Fruit fly (Drosophila melanogaster) whole organism, embryonic: Measurements from ENCODE around the gene CG9449.

Experiments
- Ada2b ChIP-seq: fragments of 200-800 bp; sonication (Bioruptor generic); IDR thresholded peaks from 2 replicates; pipeline ENCODE4 v1.3.6; 2022; ENCODE audit warnings: missing biosample characterization, missing genetic modification characterization
- Atf3 ChIP-seq: fragments of 200-800 bp; sonication (Bioruptor generic); optimal IDR thresholded peaks from 3 replicates; lab custom pipeline; 2016; ENCODE audit warnings: missing biosample characterization, missing genetic modification characterization
- CG10543 ChIP-seq: fragments of 200-800 bp; sonication (Bioruptor generic); optimal IDR thresholded peaks from 3 replicates; lab custom pipeline; 2017; ENCODE audit warnings: missing biosample characterization, mild to moderate bottlenecking, missing genetic modification characterization, moderate library complexity
- CG10565 ChIP-seq: fragments of 200-800 bp; sonication (Bioruptor generic); optimal IDR thresholded peaks from 3 replicates; lab custom pipeline; 2016; ENCODE audit warnings: missing biosample characterization, mild to moderate bottlenecking, missing genetic modification characterization
- CG12071 ChIP-seq: fragments of 200-800 bp; sonication (Bioruptor generic); optimal IDR thresholded peaks from 3 replicates; lab custom pipeline; 2018; ENCODE audit warnings: missing biosample characterization, mild to moderate bottlenecking, missing genetic modification characterization
- CG12769 ChIP-seq: fragments of 200-800 bp; sonication (Bioruptor generic); optimal IDR thresholded peaks from 2 replicates; lab custom pipeline; 2019; ENCODE audit warnings: missing biosample characterization, mild to moderate bottlenecking, missing genetic modification characterization, moderate library complexity
- CG13296 ChIP-seq: fragments of 200-800 bp; sonication (Bioruptor generic); optimal IDR thresholded peaks from 3 replicates; lab custom pipeline; 2018; ENCODE audit warnings: missing biosample characterization, mild to moderate bottlenecking, missing genetic modification characterization
- CG13894 ChIP-seq: fragments of 200-800 bp; sonication (Bioruptor generic); optimal IDR thresholded peaks from 3 replicates; lab custom pipeline; 2018; ENCODE audit warnings: missing biosample characterization, mild to moderate bottlenecking, missing genetic modification characterization, moderate library complexity
- CG14860 ChIP-seq: fragments of 200-800 bp; sonication (Bioruptor generic); IDR thresholded peaks from 3 replicates; pipeline ENCODE4 v1.3.6; 2022; ENCODE audit warnings: missing biosample characterization, missing genetic modification characterization; ENCODE audit not compliant: partially characterized antibody
- CG1603 ChIP-seq: fragments of 200-800 bp; sonication (Bioruptor generic); optimal IDR thresholded peaks from 2 replicates; lab custom pipeline; 2019; ENCODE audit warnings: missing biosample characterization, mild to moderate bottlenecking, missing genetic modification characterization, moderate library complexity
- CG18599 ChIP-seq: fragments of 200-800 bp; sonication (Bioruptor generic); optimal IDR thresholded peaks from 3 replicates; lab custom pipeline; 2017; ENCODE audit warnings: missing biosample characterization, missing genetic modification characterization, mild to moderate bottlenecking, moderate library complexity, missing genetic modification reagents
- CG2120 ChIP-seq: fragments of 200-800 bp; sonication (Bioruptor generic); optimal IDR thresholded peaks from 3 replicates; lab custom pipeline; 2016; ENCODE audit warnings: missing biosample characterization, missing genetic modification characterization
- CG31224 ChIP-seq: fragments of 200-800 bp; sonication (Bioruptor generic); IDR thresholded peaks from 2 replicates; pipeline ENCODE4 v1.3.6; 2022; ENCODE audit warnings: missing biosample characterization, missing genetic modification characterization
- CG32532 ChIP-seq: fragments of 200-800 bp; sonication (Bioruptor generic); IDR thresholded peaks from 2 replicates; pipeline ENCODE4 v1.3.6; 2022; ENCODE audit warnings: missing biosample characterization, missing genetic modification characterization
- CG32772 ChIP-seq: fragments of 200-800 bp; sonication (Bioruptor generic); IDR thresholded peaks from 2 replicates; pipeline ENCODE4 v1.3.6; 2022; ENCODE audit warnings: missing biosample characterization, missing genetic modification characterization
- CG6765 ChIP-seq: fragments of 200-800 bp; sonication (Bioruptor generic); optimal IDR thresholded peaks from 3 replicates; lab custom pipeline; 2017; ENCODE audit warnings: missing biosample characterization, mild to moderate bottlenecking, missing genetic modification characterization
- CG6791 ChIP-seq: fragments of 200-800 bp; sonication (Bioruptor generic); IDR thresholded peaks from 3 replicates; pipeline ENCODE4 v1.3.6; 2022; ENCODE audit warnings: missing biosample characterization, missing genetic modification characterization; ENCODE audit not compliant: partially characterized antibody
- CG8359 ChIP-seq: fragments of 200-800 bp; sonication (Bioruptor generic); optimal IDR thresholded peaks from 2 replicates; lab custom pipeline; 2017; ENCODE audit warnings: missing biosample characterization, mild to moderate bottlenecking, missing genetic modification characterization, borderline replicate concordance
- CG9932 ChIP-seq: fragments of 200-800 bp; sonication (Bioruptor generic); IDR thresholded peaks from 2 replicates; pipeline ENCODE4 v1.3.6; 2022; ENCODE audit warnings: missing biosample characterization, missing genetic modification characterization
- Dbx ChIP-seq: fragments of 200-800 bp; sonication (Bioruptor generic); IDR thresholded peaks from 3 replicates; pipeline ENCODE4 v1.3.6; 2022; ENCODE audit warnings: missing biosample characterization, missing genetic modification characterization
- Deaf1 ChIP-seq: fragments of 200-800 bp; optimal IDR thresholded peaks from 3 replicates; lab custom pipeline; 2019; ENCODE audit warnings: missing biosample characterization, mild to moderate bottlenecking, missing genetic modification characterization, moderate library complexity
- ERR ChIP-seq: fragments of 200-800 bp; sonication (Bioruptor generic); optimal IDR thresholded peaks from 2 replicates; lab custom pipeline; 2016; ENCODE audit warnings: missing biosample characterization, missing genetic modification characterization
- H15 ChIP-seq: fragments of 200-800 bp; sonication (Bioruptor generic); IDR thresholded peaks from 3 replicates; pipeline ENCODE4 v1.3.6; 2022; ENCODE audit warnings: missing biosample characterization, missing genetic modification characterization
- Hmr ChIP-seq: fragments of 200-800 bp; sonication (Bioruptor generic); optimal IDR thresholded peaks from 3 replicates; lab custom pipeline; 2017; ENCODE audit warnings: mild to moderate bottlenecking, missing biosample characterization, missing genetic modification reagents, missing genetic modification characterization
- Hr39 ChIP-seq: fragments of >200 bp; optimal IDR thresholded peaks from 2 replicates; lab custom pipeline; 2017
- Mad ChIP-seq: fragments of 200-800 bp; sonication (Bioruptor generic); optimal IDR thresholded peaks from 2 replicates; lab custom pipeline; 2016; ENCODE audit warnings: missing biosample characterization, missing genetic modification characterization
- Med ChIP-seq: fragments of 200-800 bp; sonication (Bioruptor generic); peaks from one replicate; lab custom pipeline; 2016; ENCODE audit warnings: missing biosample characterization, missing genetic modification characterization, mild to moderate bottlenecking, inconsistent platforms, moderate library complexity
- Nf-YC ChIP-seq: fragments of 200-800 bp; optimal IDR thresholded peaks from 3 replicates; lab custom pipeline; 2019; ENCODE audit warnings: missing biosample characterization, mild to moderate bottlenecking, missing genetic modification characterization, moderate library complexity
- Rfx ChIP-seq: fragments of 200-800 bp; sonication (Bioruptor generic); IDR thresholded peaks from 2 replicates; pipeline ENCODE4 v1.3.6; 2022; ENCODE audit warnings: missing biosample characterization, missing genetic modification characterization
- Side ChIP-seq: fragments of 200-800 bp; sonication (Bioruptor generic); optimal IDR thresholded peaks from 2 replicates; lab custom pipeline; 2016; ENCODE audit warnings: missing biosample characterization, missing genetic modification characterization
- bbx ChIP-seq: fragments of 200-800 bp; sonication (Bioruptor generic); IDR thresholded peaks from 2 replicates; pipeline ENCODE4 v1.3.6; 2022; ENCODE audit warnings: missing biosample characterization, missing genetic modification characterization; ENCODE audit not compliant: partially characterized antibody
- cg ChIP-seq: fragments of 200-800 bp; sonication (Bioruptor generic); optimal IDR thresholded peaks from 3 replicates; lab custom pipeline; 2019; ENCODE audit warnings: missing biosample characterization, mild to moderate bottlenecking, missing genetic modification characterization, moderate library complexity
- chinmo ChIP-seq: fragments of 200-800 bp; sonication (Bioruptor generic); IDR thresholded peaks from 4 replicates; pipeline ENCODE4 v1.3.6; 2022; ENCODE audit warnings: missing biosample characterization, missing genetic modification characterization; ENCODE audit not compliant: partially characterized antibody
- dysf ChIP-seq: fragments of 200-800 bp; sonication (Bioruptor generic); IDR thresholded peaks from 3 replicates; pipeline ENCODE4 v1.3.6; 2022; ENCODE audit warnings: missing biosample characterization, missing genetic modification characterization
- fd102C ChIP-seq: fragments of 200-800 bp; sonication (Bioruptor generic); optimal IDR thresholded peaks from 2 replicates; lab custom pipeline; 2018; ENCODE audit warnings: missing biosample characterization, mild to moderate bottlenecking, missing genetic modification characterization, moderate library complexity
- fd96Cb ChIP-seq: fragments of 200-800 bp; sonication (Bioruptor generic); optimal IDR thresholded peaks from 2 replicates; lab custom pipeline; 2018; ENCODE audit warnings: missing biosample characterization, mild to moderate bottlenecking, missing genetic modification characterization, moderate library complexity
- lmd ChIP-seq: fragments of 200-800 bp; sonication (Bioruptor generic); IDR thresholded peaks from 2 replicates; pipeline ENCODE4 v1.3.6; 2022; ENCODE audit warnings: missing biosample characterization, missing genetic modification characterization
- mld ChIP-seq: fragments of 200-800 bp; sonication (Bioruptor generic); IDR thresholded peaks from 3 replicates; pipeline ENCODE4 v1.3.6; 2022; ENCODE audit warnings: missing biosample characterization, missing genetic modification characterization; ENCODE audit not compliant: partially characterized antibody
- nerfin-2 ChIP-seq: fragments of 200-800 bp; sonication (Bioruptor generic); IDR thresholded peaks from 2 replicates; pipeline ENCODE4 v1.3.6; 2022; ENCODE audit warnings: missing biosample characterization, missing genetic modification characterization; ENCODE audit not compliant: partially characterized antibody
- sd ChIP-seq: fragments of 200-800 bp; sonication (Bioruptor generic); optimal IDR thresholded peaks from 3 replicates; lab custom pipeline; 2018; ENCODE audit warnings: missing biosample characterization, mild to moderate bottlenecking, missing genetic modification characterization, moderate library complexity
- sens ChIP-seq: fragments of 200-800 bp; sonication (Bioruptor generic); peaks from one replicate; lab custom pipeline; 2016; ENCODE audit warnings: missing biosample characterization, missing genetic modification characterization
- toy ChIP-seq: fragments of 200-800 bp; sonication (Bioruptor generic); IDR thresholded peaks from 2 replicates; pipeline ENCODE4 v1.3.6; 2022; ENCODE audit warnings: missing biosample characterization, missing genetic modification characterization
- trh ChIP-seq: fragments of 200-800 bp; sonication (Bioruptor generic); optimal IDR thresholded peaks from 2 replicates; lab custom pipeline; 2016; ENCODE audit warnings: missing biosample characterization, missing genetic modification characterization
- ttk ChIP-seq: fragments of 200-800 bp; sonication (Bioruptor generic); IDR thresholded peaks from 2 replicates; pipeline ENCODE4 v2.1.2; 2022; ENCODE audit warnings: missing biosample characterization, missing genetic modification characterization
- wdn ChIP-seq: fragments of 200-800 bp; sonication (Bioruptor generic); IDR thresholded peaks from 2 replicates; pipeline ENCODE4 v1.3.6; 2022; ENCODE audit warnings: missing biosample characterization, missing genetic modification characterization

Gene CG9449

DNA sequence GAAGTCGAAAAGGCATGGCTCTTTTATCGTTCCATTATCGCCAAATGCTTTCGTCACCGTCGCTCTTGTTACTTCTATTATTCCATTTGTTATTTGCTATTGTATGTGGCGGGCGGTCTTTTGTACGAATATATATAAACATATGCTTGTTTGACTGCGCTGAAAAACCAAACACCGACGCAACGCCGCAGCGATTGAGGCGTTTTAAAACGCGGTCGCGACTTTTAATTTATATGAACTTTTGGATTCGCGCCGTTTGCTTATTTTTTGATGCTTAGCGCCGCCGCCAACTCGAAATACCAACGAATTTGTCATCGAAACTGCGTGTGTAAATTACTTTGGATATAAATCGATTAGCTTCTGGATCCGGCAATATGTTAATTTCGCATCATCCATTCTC lies 388 bp downstream of the CG9449 start:
- no peak for TF ChIP-seq Hr39 (lab: Kevin White, UChicago)
- no peak for TF ChIP-seq ERR (GFP tag; lab: Kevin White, UChicago)
- peak; percentile 96 for TF ChIP-seq CG8359 (GFP tag; lab: Kevin White, UChicago)
- TF ChIP-seq Side (GFP tag; lab: Kevin White, UChicago) = no peak
- TF ChIP-seq CG18599 (GFP tag; lab: Kevin White, UChicago) = no peak
- TF ChIP-seq fd102C (GFP tag; lab: Kevin White, UChicago) = no peak
- TF ChIP-seq Ada2b (GFP tag; lab: Robert Waterston, UW) = no peak
- no peak for TF ChIP-seq trh (GFP tag; lab: Kevin White, UChicago)
- TF ChIP-seq sd (tag; lab: Kevin White, UChicago) = peak; percentile 51
- no peak for TF ChIP-seq sens (GFP tag; lab: Kevin White, UChicago)
- TF ChIP-seq Mad = no peak
- TF ChIP-seq chinmo (GFP tag; lab: Robert Waterston, UW) = 0 out of 4 replicates have a peak, but pooled peaks have one; percentile 49
- TF ChIP-seq Med = no peak
- no peak for TF ChIP-seq CG10565 (GFP tag; lab: Kevin White, UChicago)
- no peak for TF ChIP-seq CG12071 (GFP tag; lab: Kevin White, UChicago)
- TF ChIP-seq toy = no peak
- TF ChIP-seq nerfin-2 (GFP tag; lab: Robert Waterston, UW) = no peak
- no peak for TF ChIP-seq H15 (GFP tag; lab: Robert Waterston, UW)
- TF ChIP-seq Atf3 (GFP tag; lab: Kevin White, UChicago) = no peak
- TF ChIP-seq CG1603 (tag; lab: Kevin White, UChicago) = no peak

DNA sequence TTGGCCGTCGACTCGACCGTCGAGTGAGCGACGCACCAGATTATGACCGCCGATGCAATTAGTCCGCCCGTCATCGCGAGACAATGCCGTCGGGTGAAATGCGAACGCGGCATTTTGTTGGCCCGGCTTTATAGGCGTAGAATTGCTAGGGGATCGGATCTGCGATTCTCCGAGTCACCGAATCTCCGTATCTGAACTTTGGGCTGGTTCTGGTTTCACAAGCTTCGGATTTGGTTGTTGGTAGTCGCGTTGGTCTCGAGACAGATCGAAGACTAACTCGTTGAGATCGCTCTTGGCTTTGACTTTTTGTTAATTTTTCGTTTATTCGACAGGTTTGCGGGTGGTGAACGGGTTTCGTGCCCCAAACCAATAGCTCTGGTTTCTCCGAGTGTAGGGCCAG lies 923 bp downstream of the CG9449 start:
- TF ChIP-seq fd96Cb (tag; lab: Kevin White, UChicago) (no peak), Hmr (peak; percentile 8), cg (GFP tag; lab: Kevin White, UChicago) (no peak), dysf (peak; percentile 28; the same call in 1 of the 3 replicates), bbx (no peak), Dbx (0 out of 3 replicates have a peak, but pooled peaks have one; percentile 16), CG12769 (peak; percentile 61), CG6791 (GFP tag; lab: Robert Waterston, UW) (no peak), CG13894 (peak; percentile 54), Nf-YC (tag; lab: Kevin White, UChicago) (no peak), CG2120 (GFP tag; lab: Kevin White, UChicago) (peak; percentile 3), CG32772 (0 out of 2 replicates have a peak, but pooled peaks have one; percentile 21), CG6765 (GFP tag; lab: Kevin White, UChicago) (peak; percentile 33), CG10543 (peak; percentile 3), Deaf1 (tag; lab: Kevin White, UChicago) (peak; percentile 52), CG9932 (peak; percentile 40; the same call in 1 of the 2 replicates), ttk (GFP tag; lab: Robert Waterston, UW) (0 out of 2 replicates have a peak, but pooled peaks have one; percentile 9), Rfx (peak; percentile 33; the same call in 1 of the 2 replicates), fd102C (GFP tag; lab: Kevin White, UChicago) (no peak), wdn (GFP tag; lab: Robert Waterston, UW) (0 out of 2 replicates have a peak, but pooled peaks have one; percentile 48), CG32532 (GFP tag; lab: Robert Waterston, UW) (peak; percentile 27; the same call in 1 of the 2 replicates), CG14860 (no peak), CG31224 (no peak), lmd (GFP tag; lab: Robert Waterston, UW) (peak; percentile 4; the same call in 1 of the 2 replicates), mld (GFP tag; lab: Robert Waterston, UW) (no peak), CG13296 (GFP tag; lab: Kevin White, UChicago) (no peak), Med (peak; percentile 69)
